Worm (Caenorhabditis elegans) whole organism, late embryonic: Measurements from ENCODE around the gene mab-10.

Source experiments
- C38D4.7 ChIP-seq: fragments of 200-800 bp; sonication (Bioruptor generic); optimal IDR thresholded peaks from 2 replicates; lab custom pipeline; 2018; ENCODE audit warnings: mild to moderate bottlenecking, missing genetic modification characterization, moderate library complexity, missing compliant biosample characterization
- K02D7.2 ChIP-seq: sonication (generic microtip); optimal IDR thresholded peaks from 2 replicates; lab custom pipeline; 2017; ENCODE audit warnings: mild to moderate bottlenecking, missing genetic modification characterization, missing compliant biosample characterization
- dve-1 ChIP-seq: sonication (generic microtip); optimal IDR thresholded peaks from 2 replicates; lab custom pipeline; 2017; ENCODE audit warnings: antibody characterized with exemption, mild to moderate bottlenecking, missing genetic modification characterization, missing compliant biosample characterization
- nhr-11 ChIP-seq: fragments of 150-350 bp; optimal IDR thresholded peaks from 2 replicates; lab custom pipeline; 2014; ENCODE audit warnings: missing biosample characterization, missing genetic modification characterization
- tbx-2 ChIP-seq: sonication (generic microtip); optimal IDR thresholded peaks from 2 replicates; lab custom pipeline; 2016; ENCODE audit warnings: missing genetic modification characterization, missing compliant biosample characterization

- TF ChIP-seq dve-1 (tag; lab: Kevin White, UChicago) = no peak
- TF ChIP-seq K02D7.2 (tag; lab: Kevin White, UChicago) = no peak
- TF ChIP-seq tbx-2 (tag; lab: Kevin White, UChicago) = no peak
- no peak for TF ChIP-seq C38D4.7
- TF ChIP-seq nhr-11 = no peak
Observed at ce11 chrII:10558345-10558744, 30.5 kb downstream of the mab-10 start.
